Worm (Caenorhabditis elegans) whole organism, young adult: Measurements from ENCODE around the gene idpc-7.

ENCODE experiments used
- B0035.1 ChIP-seq: sonication (generic microtip); optimal IDR thresholded peaks from 2 replicates; lab custom pipeline; 2016; ENCODE audit warnings: missing genetic modification characterization, mild to moderate bottlenecking, missing compliant biosample characterization, missing genotype, missing genetic modification reagents
- B0336.3 ChIP-seq: fragments of 200-800 bp; sonication (Bioruptor generic); IDR thresholded peaks from 2 replicates; pipeline ENCODE4 v1.3.6; 2022; ENCODE audit warnings: missing genetic modification characterization, missing compliant biosample characterization
- C17E4.6 ChIP-seq: fragments of 200-800 bp; sonication (Bioruptor generic); IDR thresholded peaks from 2 replicates; pipeline ENCODE4 v1.3.6; 2022; ENCODE audit warnings: missing genetic modification reagents, missing genetic modification characterization, missing compliant biosample characterization
- D2030.7 ChIP-seq: fragments of 200-800 bp; sonication (Bioruptor generic); IDR thresholded peaks from 2 replicates; pipeline ENCODE4 v1.3.6; 2022; ENCODE audit warnings: missing genetic modification reagents, missing genetic modification characterization, missing compliant biosample characterization
- F22D6.2 ChIP-seq: sonication (generic microtip); optimal IDR thresholded peaks from 2 replicates; lab custom pipeline; 2016; ENCODE audit warnings: mild to moderate bottlenecking, missing genetic modification characterization, missing compliant biosample characterization
- F37B4.10 ChIP-seq: fragments of 200-800 bp; sonication (Bioruptor generic); IDR thresholded peaks from 2 replicates; pipeline ENCODE4 v1.3.6; 2022; ENCODE audit warnings: missing genetic modification characterization, missing compliant biosample characterization
- F49E8.2 ChIP-seq: sonication (generic microtip); optimal IDR thresholded peaks from 3 replicates; lab custom pipeline; 2017; ENCODE audit warnings: missing genetic modification characterization, mild to moderate bottlenecking, missing compliant biosample characterization, antibody characterized with exemption, moderate library complexity; ENCODE audit not compliant: insufficient read depth
- F52B5.7 ChIP-seq: sonication (generic microtip); optimal IDR thresholded peaks from 2 replicates; lab custom pipeline; 2016; ENCODE audit warnings: mild to moderate bottlenecking, missing genetic modification characterization, missing compliant biosample characterization
- Y53G8AR.9 ChIP-seq: fragments of 200-800 bp; sonication (Bioruptor generic); conservative IDR thresholded peaks from 2 replicates; pipeline ENCODE4 v1.3.6; 2022; ENCODE audit warnings: missing genetic modification reagents, missing genetic modification characterization, missing compliant biosample characterization
- ama-1 ChIP-seq, 3 experiments: fragments of 150-350 bp in 1 of 3; sonication (generic microtip) in 2 of 3; optimal IDR thresholded peaks; 2 replicates each; lab custom pipeline; 2014 to 2018; ENCODE audit warnings: missing biosample characterization in 2 of 3, missing genetic modification characterization in 2 of 3, missing genetic modification reagents in 2 of 3
- atf-7 ChIP-seq: sonication (generic microtip); optimal IDR thresholded peaks from 2 replicates; lab custom pipeline; 2017; ENCODE audit warnings: mild to moderate bottlenecking, missing genetic modification characterization, missing compliant biosample characterization
- athp-1 ChIP-seq: sonication (generic microtip); optimal IDR thresholded peaks from 2 replicates; lab custom pipeline; 2017; ENCODE audit warnings: mild to moderate bottlenecking, missing genetic modification characterization, missing compliant biosample characterization
- attf-5 ChIP-seq: fragments of 200-800 bp; sonication (Bioruptor generic); optimal IDR thresholded peaks from 2 replicates; lab custom pipeline; 2018; ENCODE audit warnings: mild to moderate bottlenecking, missing genetic modification characterization, missing compliant biosample characterization
- attf-6 ChIP-seq: fragments of 200-800 bp; sonication (Bioruptor generic); IDR thresholded peaks from 2 replicates; pipeline ENCODE4 v1.3.6; 2022; ENCODE audit warnings: missing genetic modification reagents, missing genetic modification characterization, missing compliant biosample characterization
- bed-2 ChIP-seq: fragments of 200-800 bp; sonication (Bioruptor generic); IDR thresholded peaks from 2 replicates; pipeline ENCODE4 v1.3.6; 2022; ENCODE audit warnings: missing genetic modification reagents, missing genetic modification characterization, missing compliant biosample characterization
- ceh-100 ChIP-seq: fragments of 200-800 bp; sonication (Bioruptor generic); IDR thresholded peaks from 2 replicates; pipeline ENCODE4 v1.3.6; 2022; ENCODE audit warnings: missing genetic modification reagents, missing genetic modification characterization, missing compliant biosample characterization
- ceh-27 ChIP-seq: fragments of 200-800 bp; sonication (Bioruptor generic); optimal IDR thresholded peaks from 2 replicates; lab custom pipeline; 2018; ENCODE audit warnings: mild to moderate bottlenecking, missing genetic modification characterization, moderate library complexity, missing compliant biosample characterization
- ceh-79 ChIP-seq: sonication (generic microtip); optimal IDR thresholded peaks from 2 replicates; lab custom pipeline; 2017; ENCODE audit warnings: mild to moderate bottlenecking, missing genetic modification characterization, missing compliant biosample characterization
- chd-7 ChIP-seq: sonication (generic microtip); optimal IDR thresholded peaks from 2 replicates; lab custom pipeline; 2016; ENCODE audit warnings: mild to moderate bottlenecking, missing genetic modification characterization, moderate library complexity, missing compliant biosample characterization
- dox-1 ChIP-seq: fragments of 200-800 bp; sonication (Bioruptor generic); IDR thresholded peaks from 2 replicates; pipeline ENCODE4 v1.3.6; 2022; ENCODE audit warnings: missing genetic modification reagents, missing genetic modification characterization, missing compliant biosample characterization
- egl-18 ChIP-seq: fragments of 200-800 bp; sonication (Bioruptor generic); IDR thresholded peaks from 2 replicates; pipeline ENCODE4 v1.3.6; 2022; ENCODE audit warnings: missing genetic modification reagents, missing genetic modification characterization, missing compliant biosample characterization
- egrh-3 ChIP-seq: fragments of 200-800 bp; sonication (Bioruptor generic); IDR thresholded peaks from 2 replicates; pipeline ENCODE4 v1.3.6; 2022; ENCODE audit warnings: missing genetic modification reagents, missing genetic modification characterization, missing compliant biosample characterization
- hlh-12 ChIP-seq: sonication (generic microtip); optimal IDR thresholded peaks from 2 replicates; lab custom pipeline; 2016; ENCODE audit warnings: missing genetic modification characterization, missing compliant biosample characterization
- hrde-1 ChIP-seq: sonication (generic microtip); optimal IDR thresholded peaks from 2 replicates; lab custom pipeline; 2016; ENCODE audit warnings: missing genetic modification characterization, mild to moderate bottlenecking, missing compliant biosample characterization, moderate library complexity, missing genotype, missing genetic modification reagents, borderline replicate concordance
- lin-35 ChIP-seq, 3 experiments: fragments of 150-350 bp in 2 of 3; sonication (generic microtip) in 1 of 3; optimal IDR thresholded peaks; 2 replicates each; lab custom pipeline; 2014 to 2018; ENCODE audit warnings: missing biosample characterization in 3 of 3, missing genetic modification characterization in 3 of 3, missing genetic modification reagents in 3 of 3
- lin-40 ChIP-seq: sonication (generic microtip); optimal IDR thresholded peaks from 2 replicates; lab custom pipeline; 2016; ENCODE audit warnings: missing genetic modification characterization, mild to moderate bottlenecking, missing compliant biosample characterization, missing genotype, missing genetic modification reagents
- lsl-1 ChIP-seq: fragments of 200-800 bp; sonication (Bioruptor generic); optimal IDR thresholded peaks from 2 replicates; lab custom pipeline; 2018; ENCODE audit warnings: mild to moderate bottlenecking, missing genetic modification characterization, moderate library complexity, missing compliant biosample characterization
- lsy-27 ChIP-seq: sonication (generic microtip); optimal IDR thresholded peaks from 2 replicates; lab custom pipeline; 2017; ENCODE audit warnings: missing genetic modification characterization, mild to moderate bottlenecking, missing compliant biosample characterization, antibody characterized with exemption, missing genotype, borderline replicate concordance; ENCODE audit not compliant: insufficient read depth
- madf-3 ChIP-seq: fragments of 200-800 bp; sonication (Bioruptor generic); IDR thresholded peaks from 2 replicates; pipeline ENCODE4 v1.3.6; 2022; ENCODE audit warnings: missing genetic modification reagents, missing genetic modification characterization, missing compliant biosample characterization
- madf-8 ChIP-seq: fragments of 200-800 bp; sonication (Bioruptor generic); conservative IDR thresholded peaks from 2 replicates; pipeline ENCODE4 v1.3.6; 2022; ENCODE audit warnings: missing genetic modification reagents, missing genetic modification characterization, missing compliant biosample characterization
- mcd-1 ChIP-seq: fragments of 200-800 bp; sonication (Bioruptor generic); IDR thresholded peaks from 2 replicates; pipeline ENCODE4 v1.3.6; 2022; ENCODE audit warnings: missing genetic modification reagents, missing genetic modification characterization, missing compliant biosample characterization
- mel-28 ChIP-seq: sonication (generic microtip); optimal IDR thresholded peaks from 2 replicates; lab custom pipeline; 2016; ENCODE audit warnings: borderline replicate concordance, mild to moderate bottlenecking, missing genetic modification characterization, missing compliant biosample characterization
- nfya-2 ChIP-seq: fragments of 200-800 bp; sonication (Bioruptor generic); IDR thresholded peaks from 2 replicates; pipeline ENCODE4 v1.3.6; 2022; ENCODE audit warnings: missing genetic modification reagents, missing genetic modification characterization, missing compliant biosample characterization
- rcor-1 ChIP-seq: fragments of 200-800 bp; sonication (Bioruptor generic); IDR thresholded peaks from 2 replicates; pipeline ENCODE4 v1.3.6; 2022; ENCODE audit warnings: missing genetic modification reagents, missing genetic modification characterization, missing compliant biosample characterization
- sea-2 ChIP-seq: fragments of 200-800 bp; sonication (Bioruptor generic); IDR thresholded peaks from 2 replicates; pipeline ENCODE4 v1.3.6; 2022; ENCODE audit warnings: missing genetic modification characterization, missing compliant biosample characterization
- snpc-3.4 ChIP-seq: sonication (generic microtip); optimal IDR thresholded peaks from 2 replicates; lab custom pipeline; 2017; ENCODE audit warnings: missing genetic modification characterization, mild to moderate bottlenecking, missing compliant biosample characterization, antibody characterized with exemption, moderate library complexity, missing genotype, missing genetic modification reagents
- sptf-2 ChIP-seq: fragments of 200-800 bp; sonication (Bioruptor generic); optimal IDR thresholded peaks from 2 replicates; lab custom pipeline; 2018; ENCODE audit warnings: mild to moderate bottlenecking, missing genetic modification characterization, missing compliant biosample characterization
- tbp1 ChIP-seq: fragments of 200-800 bp; sonication (Bioruptor generic); optimal IDR thresholded peaks from 2 replicates; lab custom pipeline; 2018; ENCODE audit warnings: mild to moderate bottlenecking, missing genetic modification characterization, missing compliant biosample characterization
- unc-62 ChIP-seq: fragments of 150-350 bp; optimal IDR thresholded peaks from 2 replicates; lab custom pipeline; 2014; ENCODE audit warnings: missing biosample characterization, missing genetic modification reagents, missing genetic modification characterization
- zfh-2 ChIP-seq: fragments of 200-800 bp; sonication (Bioruptor generic); conservative IDR thresholded peaks from 2 replicates; pipeline ENCODE4 v1.3.6; 2022; ENCODE audit warnings: missing genetic modification reagents, missing genetic modification characterization, missing compliant biosample characterization
- zim-3 ChIP-seq: sonication (generic microtip); optimal IDR thresholded peaks from 2 replicates; lab custom pipeline; 2017; ENCODE audit warnings: mild to moderate bottlenecking, missing genetic modification characterization, moderate library complexity, missing compliant biosample characterization
- ztf-25 ChIP-seq: fragments of 200-800 bp; sonication (Bioruptor generic); IDR thresholded peaks from 2 replicates; pipeline ENCODE4 v1.3.6; 2022; ENCODE audit warnings: missing genetic modification reagents, missing genetic modification characterization, missing compliant biosample characterization

Gene idpc-7

ce11 chrV:9629114-9629513 is 10.3 kb upstream of the idpc-7 start, which contains the start of gene idpc-3 (continued):
- TF ChIP-seq F52B5.7 (tag; lab: Kevin White, UChicago) (no peak), B0336.3 (GFP tag; lab: Robert Waterston, UW) (no peak), C17E4.6 (GFP tag; lab: Robert Waterston, UW) (no peak), lsy-27 (tag; lab: Kevin White, UChicago) (no peak), unc-62 (GFP tag; lab: Kevin White, UChicago) (no peak)
- TF ChIP-seq, all 124 proteins: peak for 0

DNA sequence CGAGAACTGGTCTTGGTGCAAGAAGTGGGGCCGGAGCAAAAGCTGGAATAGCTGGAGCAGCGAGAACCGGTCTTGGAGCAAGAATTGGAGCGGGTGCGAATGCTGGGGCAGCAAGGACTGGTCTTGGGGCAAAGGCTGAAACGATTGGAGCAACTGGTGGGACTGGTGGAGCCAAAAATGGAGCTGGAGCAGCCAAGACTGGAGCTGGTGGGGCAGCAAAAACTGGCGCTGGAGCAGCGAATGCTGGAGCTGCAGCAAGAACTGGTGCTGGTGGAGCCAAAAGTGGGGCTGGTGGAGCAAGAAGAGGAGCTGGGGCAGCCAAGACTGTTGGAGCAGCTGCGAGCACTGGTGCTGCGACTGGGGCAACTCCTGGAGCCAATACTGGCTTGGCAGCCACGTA is 9.8 kb upstream of the idpc-7 start:
- TF ChIP-seq tbp1 (GFP tag; lab: Kevin White, UChicago) (no peak), snpc-3.4 (tag; lab: Kevin White, UChicago) (no peak), ceh-27 (GFP tag; lab: Kevin White, UChicago) (no peak), chd-7 (peak; percentile 52), D2030.7 (GFP tag; lab: Robert Waterston, UW) (no peak), ceh-100 (GFP tag; lab: Robert Waterston, UW) (no peak), hrde-1 (tag; lab: Kevin White, UChicago) (no peak), atf-7 (tag; lab: Kevin White, UChicago) (no peak), dox-1 (GFP tag; lab: Robert Waterston, UW) (peak; percentile 42; the same call in 1 of the 2 replicates), madf-3 (no peak), F49E8.2 (tag; lab: Kevin White, UChicago) (no peak), F22D6.2 (tag; lab: Kevin White, UChicago) (no peak), madf-8 (GFP tag; lab: Robert Waterston, UW) (no peak), lin-35 (GFP tag; optimal IDR thresholded peaks at IDR 0.05; lab: Kevin White, UChicago) (no peak), sea-2 (GFP tag; lab: Robert Waterston, UW) (no peak), hlh-12 (tag; lab: Kevin White, UChicago) (no peak), rcor-1 (no peak), lin-40 (tag; lab: Kevin White, UChicago) (no peak), mel-28 (tag; lab: Kevin White, UChicago) (no peak), B0035.1 (tag; lab: Kevin White, UChicago) (no peak), bed-2 (GFP tag; lab: Robert Waterston, UW) (no peak), sptf-2 (GFP tag; lab: Kevin White, UChicago) (no peak), egrh-3 (GFP tag; lab: Robert Waterston, UW) (peak; percentile 83), zim-3 (no peak), Y53G8AR.9 (no peak), ama-1 (optimal IDR thresholded peaks at IDR 0.05; lab: Kevin White, UChicago) (no peak), ama-1 (GFP tag; optimal IDR thresholded peaks at IDR 0.05; lab: Kevin White, UChicago) (no peak), ceh-79 (tag; lab: Kevin White, UChicago) (no peak), attf-5 (GFP tag; lab: Kevin White, UChicago) (no peak), zfh-2 (GFP tag; lab: Robert Waterston, UW) (peak; percentile 90)

ce11 chrV:9625604-9626446 is 7.0 kb upstream of the idpc-7 start, which contains the start of gene T06E4.7:
Gene T06E4.7 (plus strand): TSS chrV:9626396.
- TF ChIP-seq zfh-2 (GFP tag; lab: Robert Waterston, UW) (peak; percentile 93), F37B4.10 (GFP tag; lab: Robert Waterston, UW) (0 out of 2 replicates have a peak, but pooled peaks have one; percentile 4), attf-6 (GFP tag; lab: Robert Waterston, UW) (no peak), D2030.7 (GFP tag; lab: Robert Waterston, UW) (0 out of 2 replicates have a peak, but pooled peaks have one; percentile 10), nfya-2 (GFP tag; lab: Robert Waterston, UW) (no peak), hrde-1 (tag; lab: Kevin White, UChicago) (no peak), chd-7 (peak; percentile 32), hlh-12 (tag; lab: Kevin White, UChicago) (no peak), mcd-1 (GFP tag; lab: Robert Waterston, UW) (peak; percentile 20; the same call in 1 of the 2 replicates), athp-1 (tag; lab: Kevin White, UChicago) (no peak), ceh-27 (GFP tag; lab: Kevin White, UChicago) (peak; percentile 13), egrh-3 (GFP tag; lab: Robert Waterston, UW) (peak; percentile 92), F22D6.2 (tag; lab: Kevin White, UChicago) (no peak), bed-2 (GFP tag; lab: Robert Waterston, UW) (no peak), ztf-25 (GFP tag; lab: Robert Waterston, UW) (0 out of 2 replicates have a peak, but pooled peaks have one; percentile 41), egl-18 (no peak), lsl-1 (GFP tag; lab: Kevin White, UChicago) (no peak)
